Fruit fly (Drosophila melanogaster) whole organism, adult: Measurements from ENCODE around the gene CG10341.

Experiments used
- Clk ChIP-seq: fragments of 200-800 bp; sonication (Bioruptor generic); optimal IDR thresholded peaks from 2 replicates; lab custom pipeline; 2017; ENCODE audit warnings: missing biosample characterization, missing genetic modification characterization
- cic ChIP-seq: fragments of 200-800 bp; sonication (Bioruptor generic); optimal IDR thresholded peaks from 2 replicates; lab custom pipeline; 2017; ENCODE audit warnings: missing biosample characterization, mild to moderate bottlenecking, missing genetic modification characterization, moderate library complexity
- tj ChIP-seq: fragments of 200-800 bp; sonication (Bioruptor generic); optimal IDR thresholded peaks from 3 replicates; lab custom pipeline; 2017; ENCODE audit warnings: missing biosample characterization, mild to moderate bottlenecking, missing genetic modification characterization, moderate library complexity

- TF ChIP-seq tj (GFP tag; lab: Kevin White, UChicago): no peak
- TF ChIP-seq Clk (GFP tag; lab: Kevin White, UChicago): no peak
- TF ChIP-seq cic (GFP tag; lab: Kevin White, UChicago): peak; percentile 85
Measured at dm6 chr2L:18713686-18714085, 15.2 kb downstream of the CG10341 start, which contains the start of gene Irk3.
